Fruit fly (Drosophila melanogaster): Measurements from ENCODE around the gene CG8086.

Gene CG8086

DNA sequence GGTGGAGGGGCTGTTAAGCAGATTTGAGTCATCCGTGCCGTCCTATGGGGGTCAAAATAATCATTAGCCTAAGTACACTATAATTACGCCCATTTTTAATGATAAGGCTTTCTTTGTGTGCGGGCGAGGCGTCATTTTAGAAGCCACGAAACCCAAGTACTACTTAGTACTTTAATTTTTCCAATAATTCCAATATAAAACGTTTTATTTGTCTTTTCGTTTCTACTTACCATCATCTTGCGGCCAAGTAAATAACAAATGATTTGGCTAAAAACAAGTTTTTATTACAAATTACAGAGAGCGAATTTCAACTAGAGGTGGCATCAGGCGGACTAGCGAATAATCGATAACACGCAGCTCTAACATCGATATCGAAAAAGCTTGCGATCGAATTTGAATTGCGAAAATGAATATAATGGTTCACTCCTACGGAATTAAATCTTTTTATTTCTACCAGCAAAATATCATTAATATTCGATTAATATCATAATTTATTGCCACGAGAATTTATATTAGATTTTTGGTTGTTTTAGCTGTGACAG is 36.8 kb downstream of the CG8086 start, which contains the start of gene Snx6:
TSS of gene Snx6 (minus strand) at position 349 of the 542 bp plus-strand sequence.
- peak; percentile 16 for TF ChIP-seq esn (GFP tag; optimal IDR thresholded peaks at IDR 0.05)
- TF ChIP-seq CG6854 (GFP tag; optimal IDR thresholded peaks at IDR 0.05), result no peak
- peak; percentile 58 for TF ChIP-seq Sox14 (GFP tag; optimal IDR thresholded peaks at IDR 0.05)

DNA sequence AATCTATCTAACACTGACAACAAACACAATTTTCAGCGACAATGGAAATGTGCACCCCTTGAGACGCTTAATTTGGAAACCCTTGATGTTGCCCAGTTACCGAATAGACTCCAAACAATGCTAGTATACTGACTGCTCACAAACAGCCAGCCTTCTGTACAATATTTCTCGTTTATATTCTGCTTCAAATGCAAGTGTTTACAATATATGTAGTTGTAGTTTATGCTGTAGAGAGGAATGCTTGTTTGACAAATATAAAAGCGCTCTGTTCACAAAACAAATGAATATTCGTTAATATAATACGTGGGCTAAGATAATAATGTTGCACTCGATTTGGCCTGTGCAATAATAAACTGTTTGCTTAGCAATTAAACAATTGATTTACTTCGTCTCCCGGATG is 39.4 kb downstream of the CG8086 start, which contains the start of gene CG8292:
TSS of gene CG8292 (minus strand) at position 101 of the 400 bp plus-strand sequence.
- TF ChIP-seq Sox14 (GFP tag; optimal IDR thresholded peaks at IDR 0.05) (no peak), svp (GFP tag) (no peak)

dm6 chr2L:8215259-8215929 is 41.9 kb downstream of the CG8086 start, which contains the start of gene CG8349:
Gene CG8349, plus strand, starts transcription at chr2L:8215915.
- TF ChIP-seq CG15336 (GFP tag; IDR thresholded peaks at IDR 0.05) (no peak), CG6163 (GFP tag; IDR thresholded peaks at IDR 0.05) (no peak), eg (GFP tag; IDR thresholded peaks at IDR 0.05) (no peak), vri (GFP tag; optimal IDR thresholded peaks at IDR 0.05) (no peak), CG10631 (GFP tag; optimal IDR thresholded peaks at IDR 0.05) (no peak), CG32006 (GFP tag; optimal IDR thresholded peaks at IDR 0.05) (no peak), ss (GFP tag; optimal IDR thresholded peaks at IDR 0.05) (no peak), achi (GFP tag; optimal IDR thresholded peaks at IDR 0.05) (no peak)

dm6 chr2L:8213987-8214386 is 43.3 kb downstream of the CG8086 start, which contains the start of gene CG8353:
Gene CG8353, plus strand, starts transcription at chr2L:8214045.
- TF ChIP-seq topi (GFP tag; optimal IDR thresholded peaks at IDR 0.05) (no peak), CG15336 (GFP tag; IDR thresholded peaks at IDR 0.05) (0 out of 2 replicates have a peak, but pooled peaks have one; percentile 21), fkh (GFP tag; optimal IDR thresholded peaks at IDR 0.05) (peak; percentile 67)

- TF ChIP-seq CG6276 (GFP tag; optimal IDR thresholded peaks at IDR 0.05) (peak; percentile 98), Ets21C (GFP tag; optimal IDR thresholded peaks at IDR 0.05) (peak; percentile 99), esn (GFP tag; optimal IDR thresholded peaks at IDR 0.05) (peak; percentile 100), CG10631 (GFP tag; optimal IDR thresholded peaks at IDR 0.05) (peak; percentile 100), CG6163 (GFP tag; IDR thresholded peaks at IDR 0.05) (peak; percentile 100), CG6808 (GFP tag; optimal IDR thresholded peaks at IDR 0.05) (peak; percentile 98), Lpt (GFP tag; optimal IDR thresholded peaks at IDR 0.05) (peak; percentile 98), CG11762 (GFP tag; optimal IDR thresholded peaks at IDR 0.05; ENCODE audit: insufficient read depth) (peak; percentile 99), spab (GFP tag; optimal IDR thresholded peaks at IDR 0.05) (peak; percentile 99), salr (GFP tag; optimal IDR thresholded peaks at IDR 0.05) (peak; percentile 98 to 99), CG6792 (GFP tag; optimal IDR thresholded peaks at IDR 0.05) (peak; percentile 99), CG31627 (GFP tag; optimal IDR thresholded peaks at IDR 0.05) (peak; percentile 100), fd85E (GFP tag; optimal IDR thresholded peaks at IDR 0.05) (peak; percentile 98), lz (GFP tag; optimal IDR thresholded peaks at IDR 0.05) (peak; percentile 100), CG32006 (GFP tag; optimal IDR thresholded peaks at IDR 0.05) (peak; percentile 99), fkh (GFP tag; optimal IDR thresholded peaks at IDR 0.05) (peak; percentile 98), Sox14 (GFP tag; optimal IDR thresholded peaks at IDR 0.05) (peak; percentile 100), CG34406 (GFP tag; optimal IDR thresholded peaks at IDR 0.05) (peak; percentile 99), Met (GFP tag; optimal IDR thresholded peaks at IDR 0.05) (peak; percentile 99), acj6 (GFP tag; optimal IDR thresholded peaks at IDR 0.05) (peak; percentile 100), Smox (GFP tag; optimal IDR thresholded peaks at IDR 0.05) (peak; percentile 99), Hr4 (GFP tag; optimal IDR thresholded peaks at IDR 0.05) (peak; percentile 100), eg (GFP tag; IDR thresholded peaks at IDR 0.05) (peak; percentile 99), CG16779 (tag; optimal IDR thresholded peaks at IDR 0.05) (peak; percentile 98), Ets96B (tag; optimal IDR thresholded peaks at IDR 0.05) (peak; percentile 99), dac (GFP tag; optimal IDR thresholded peaks at IDR 0.05) (peak; percentile 99), achi (GFP tag; optimal IDR thresholded peaks at IDR 0.05) (peak; percentile 99), ss (GFP tag; optimal IDR thresholded peaks at IDR 0.05) (peak; percentile 98 to 99), Eip93F (GFP tag; optimal IDR thresholded peaks at IDR 0.05) (peak; percentile 99), Eip78C (GFP tag) (peak; percentile 100), CG11294 (GFP tag; IDR thresholded peaks at IDR 0.05) (peak; percentile 99), Eip75B (GFP tag; optimal IDR thresholded peaks at IDR 0.05) (peak; percentile 99), topi (GFP tag; optimal IDR thresholded peaks at IDR 0.05) (peak; percentile 99), CG15336 (GFP tag; IDR thresholded peaks at IDR 0.05) (peak; percentile 99), CG8319 (GFP tag; optimal IDR thresholded peaks at IDR 0.05) (peak; percentile 99)
Observed at dm6 chr2L:8212666-8213270, 44.5 kb downstream of the CG8086 start, which contains the start of the genes CG8372 and CG8360. Gene CG8372, minus strand, starts transcription at chr2L:8212902. Gene CG8360, plus strand, starts transcription at chr2L:8212959.

Data from whole organism, prepupa.